Worm (Caenorhabditis elegans): ENCODE results near the gene C16D9.1.

DNA sequence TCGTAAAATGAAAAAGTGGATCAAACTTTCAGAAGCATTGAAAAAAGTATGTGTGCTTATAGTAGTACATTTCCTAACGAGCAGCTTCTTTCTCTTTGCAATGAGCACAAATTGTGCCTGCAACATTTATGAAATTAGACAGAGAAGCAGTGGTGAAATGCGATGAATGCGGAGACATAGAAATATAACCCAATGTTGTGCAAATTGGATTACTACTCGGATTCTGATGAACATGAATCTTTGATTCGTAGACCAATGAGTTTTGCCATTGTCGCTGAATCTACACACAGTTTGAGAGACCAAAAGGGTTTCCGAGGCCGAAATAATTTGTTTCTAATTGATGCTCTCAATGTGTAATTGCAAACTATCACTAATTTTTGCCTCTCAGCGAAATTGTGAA is 5.2 kb upstream of the C16D9.1 start:
- TF ChIP-seq C34F6.9 (tag; optimal IDR thresholded peaks at IDR 0.05) (no peak), elt-3 (tag; optimal IDR thresholded peaks at IDR 0.05) (no peak), crh-2 (tag; optimal IDR thresholded peaks at IDR 0.05) (no peak), alr-1 (tag; optimal IDR thresholded peaks at IDR 0.05) (no peak), zag-1 (tag; optimal IDR thresholded peaks at IDR 0.05) (no peak), ceh-82 (tag; optimal IDR thresholded peaks at IDR 0.05) (no peak), R02D3.7 (tag; optimal IDR thresholded peaks at IDR 0.05) (no peak), nhr-6 (tag; optimal IDR thresholded peaks at IDR 0.05) (no peak), lsy-2 (tag; optimal IDR thresholded peaks at IDR 0.05) (no peak), nhr-11 (tag; optimal IDR thresholded peaks at IDR 0.05) (no peak), unc-39 (tag; optimal IDR thresholded peaks at IDR 0.05) (no peak)

Measured in whole organism, L2 larva.